Worm (Caenorhabditis elegans) whole organism, young adult: ENCODE measurements around the gene rha-2.

Experiments
- B0019.2 ChIP-seq: fragments of 200-800 bp; sonication (Bioruptor generic); conservative IDR thresholded peaks from 2 replicates; pipeline ENCODE4 v1.3.6; 2022; ENCODE audit warnings: missing genetic modification reagents, missing genetic modification characterization, missing compliant biosample characterization
- B0035.1 ChIP-seq: sonication (generic microtip); optimal IDR thresholded peaks from 2 replicates; lab custom pipeline; 2016; ENCODE audit warnings: missing genetic modification characterization, mild to moderate bottlenecking, missing compliant biosample characterization, missing genotype, missing genetic modification reagents
- C06A6.2 ChIP-seq: fragments of 200-800 bp; sonication (Bioruptor generic); conservative IDR thresholded peaks from 2 replicates; pipeline ENCODE4 v1.3.6; 2022; ENCODE audit warnings: missing genetic modification characterization, missing compliant biosample characterization
- D2030.7 ChIP-seq: fragments of 200-800 bp; sonication (Bioruptor generic); IDR thresholded peaks from 2 replicates; pipeline ENCODE4 v1.3.6; 2022; ENCODE audit warnings: missing genetic modification reagents, missing genetic modification characterization, missing compliant biosample characterization
- F22D6.2 ChIP-seq: sonication (generic microtip); optimal IDR thresholded peaks from 2 replicates; lab custom pipeline; 2016; ENCODE audit warnings: mild to moderate bottlenecking, missing genetic modification characterization, missing compliant biosample characterization
- F33H1.4 ChIP-seq: fragments of 200-800 bp; sonication (Bioruptor generic); IDR thresholded peaks from 2 replicates; pipeline ENCODE4 v1.3.6; 2022; ENCODE audit warnings: missing genetic modification reagents, missing genetic modification characterization, missing compliant biosample characterization
- F55B11.4 ChIP-seq: sonication (generic microtip); optimal IDR thresholded peaks from 2 replicates; lab custom pipeline; 2016; ENCODE audit warnings: missing compliant biosample characterization, missing genetic modification characterization, borderline replicate concordance; ENCODE audit not compliant: insufficient read depth
- F57C9.4 ChIP-seq: sonication (generic microtip); optimal IDR thresholded peaks from 2 replicates; lab custom pipeline; 2017; ENCODE audit warnings: mild to moderate bottlenecking, missing genetic modification characterization, missing compliant biosample characterization
- K11D2.4 ChIP-seq: fragments of 200-800 bp; sonication (Bioruptor generic); IDR thresholded peaks from 2 replicates; pipeline ENCODE4 v1.3.6; 2022; ENCODE audit warnings: missing genetic modification reagents, missing genetic modification characterization, missing compliant biosample characterization
- T26A5.8 ChIP-seq: sonication (generic microtip); optimal IDR thresholded peaks from 2 replicates; lab custom pipeline; 2016; ENCODE audit warnings: missing genetic modification characterization, missing compliant biosample characterization
- Y56A3A.18 ChIP-seq: fragments of 200-800 bp; sonication (Bioruptor generic); IDR thresholded peaks from 2 replicates; pipeline ENCODE4 v1.3.6; 2022; ENCODE audit warnings: missing genetic modification reagents, missing genetic modification characterization, missing compliant biosample characterization
- Y67H2A.10 ChIP-seq: fragments of 200-800 bp; sonication (Bioruptor generic); conservative IDR thresholded peaks from 2 replicates; pipeline ENCODE4 v1.3.6; 2022; ENCODE audit warnings: missing genetic modification reagents, missing genetic modification characterization, missing compliant biosample characterization
- Y79H2A.3 ChIP-seq: fragments of 200-800 bp; sonication (Bioruptor generic); conservative IDR thresholded peaks from 2 replicates; pipeline ENCODE4 v1.3.6; 2022; ENCODE audit warnings: missing genetic modification reagents, missing genetic modification characterization, missing compliant biosample characterization
- Y95B8A.8 ChIP-seq: fragments of 200-800 bp; sonication (Bioruptor generic); IDR thresholded peaks from 2 replicates; pipeline ENCODE4 v1.3.6; 2022; ENCODE audit warnings: missing genetic modification reagents, missing genetic modification characterization, missing compliant biosample characterization
- attf-6 ChIP-seq: fragments of 200-800 bp; sonication (Bioruptor generic); IDR thresholded peaks from 2 replicates; pipeline ENCODE4 v1.3.6; 2022; ENCODE audit warnings: missing genetic modification reagents, missing genetic modification characterization, missing compliant biosample characterization
- cebp-2 ChIP-seq: fragments of 200-800 bp; sonication (Bioruptor generic); IDR thresholded peaks from 2 replicates; pipeline ENCODE4 v1.3.6; 2022; ENCODE audit warnings: missing genetic modification characterization, missing compliant biosample characterization
- ceh-100 ChIP-seq: fragments of 200-800 bp; sonication (Bioruptor generic); IDR thresholded peaks from 2 replicates; pipeline ENCODE4 v1.3.6; 2022; ENCODE audit warnings: missing genetic modification reagents, missing genetic modification characterization, missing compliant biosample characterization
- ceh-40 ChIP-seq: fragments of 200-800 bp; sonication (Bioruptor generic); IDR thresholded peaks from 2 replicates; pipeline ENCODE4 v1.3.6; 2022; ENCODE audit warnings: missing genetic modification characterization, missing compliant biosample characterization
- ceh-58 ChIP-seq: fragments of 200-800 bp; sonication (Bioruptor generic); IDR thresholded peaks from 2 replicates; pipeline ENCODE4 v1.3.6; 2022; ENCODE audit warnings: missing genetic modification characterization, missing compliant biosample characterization
- ceh-91 ChIP-seq: fragments of 200-800 bp; sonication (Bioruptor generic); IDR thresholded peaks from 2 replicates; pipeline ENCODE4 v1.3.6; 2022; ENCODE audit warnings: missing genetic modification reagents, missing genetic modification characterization, missing compliant biosample characterization
- dox-1 ChIP-seq: fragments of 200-800 bp; sonication (Bioruptor generic); IDR thresholded peaks from 2 replicates; pipeline ENCODE4 v1.3.6; 2022; ENCODE audit warnings: missing genetic modification reagents, missing genetic modification characterization, missing compliant biosample characterization
- dpff-1 ChIP-seq: sonication (generic microtip); optimal IDR thresholded peaks from 2 replicates; lab custom pipeline; 2017; ENCODE audit warnings: mild to moderate bottlenecking, missing genetic modification characterization, missing compliant biosample characterization
- egl-18 ChIP-seq: fragments of 200-800 bp; sonication (Bioruptor generic); IDR thresholded peaks from 2 replicates; pipeline ENCODE4 v1.3.6; 2022; ENCODE audit warnings: missing genetic modification reagents, missing genetic modification characterization, missing compliant biosample characterization
- egrh-3 ChIP-seq: fragments of 200-800 bp; sonication (Bioruptor generic); IDR thresholded peaks from 2 replicates; pipeline ENCODE4 v1.3.6; 2022; ENCODE audit warnings: missing genetic modification reagents, missing genetic modification characterization, missing compliant biosample characterization
- ets-4 ChIP-seq: fragments of 200-800 bp; sonication (Bioruptor generic); optimal IDR thresholded peaks from 2 replicates; lab custom pipeline; 2018; ENCODE audit warnings: mild to moderate bottlenecking, missing genetic modification characterization, missing compliant biosample characterization
- gei-17 ChIP-seq: fragments of 200-800 bp; sonication (Bioruptor generic); optimal IDR thresholded peaks from 2 replicates; lab custom pipeline; 2018; ENCODE audit warnings: mild to moderate bottlenecking, missing genetic modification characterization, missing compliant biosample characterization
- him-1 ChIP-seq: sonication (generic microtip); optimal IDR thresholded peaks from 2 replicates; lab custom pipeline; 2016; ENCODE audit warnings: missing genotype, missing genetic modification reagents, missing genetic modification characterization, missing compliant biosample characterization
- hlh-26 ChIP-seq: fragments of 200-800 bp; sonication (Bioruptor generic); conservative IDR thresholded peaks from 2 replicates; pipeline ENCODE4 v1.3.6; 2022; ENCODE audit warnings: missing genetic modification reagents, missing genetic modification characterization, missing compliant biosample characterization
- hmg-1.2 ChIP-seq: fragments of 200-800 bp; sonication (Bioruptor generic); IDR thresholded peaks from 2 replicates; pipeline ENCODE4 v1.3.6; 2022; ENCODE audit warnings: missing genetic modification reagents, missing genetic modification characterization, missing compliant biosample characterization
- hmg-20 ChIP-seq: fragments of 200-800 bp; sonication (Bioruptor generic); IDR thresholded peaks from 2 replicates; pipeline ENCODE4 v1.3.6; 2022; ENCODE audit warnings: missing genetic modification reagents, missing genetic modification characterization, missing compliant biosample characterization
- hrde-1 ChIP-seq: sonication (generic microtip); optimal IDR thresholded peaks from 2 replicates; lab custom pipeline; 2016; ENCODE audit warnings: missing genetic modification characterization, mild to moderate bottlenecking, missing compliant biosample characterization, moderate library complexity, missing genotype, missing genetic modification reagents, borderline replicate concordance
- hsf-1 ChIP-seq: fragments of 200-800 bp; sonication (Bioruptor generic); IDR thresholded peaks from 2 replicates; pipeline ENCODE4 v1.3.6; 2022; ENCODE audit warnings: missing genetic modification reagents, missing genetic modification characterization, missing compliant biosample characterization
- lin-26 ChIP-seq: fragments of 200-800 bp; sonication (Bioruptor generic); IDR thresholded peaks from 2 replicates; pipeline ENCODE4 v1.3.6; 2022; ENCODE audit warnings: missing genetic modification reagents, missing genetic modification characterization, missing compliant biosample characterization
- lin-35 ChIP-seq, 3 experiments: fragments of 150-350 bp in 2 of 3; sonication (generic microtip) in 1 of 3; optimal IDR thresholded peaks; 2 replicates each; lab custom pipeline; 2014 to 2018; ENCODE audit warnings: missing biosample characterization in 3 of 3, missing genetic modification characterization in 3 of 3, missing genetic modification reagents in 3 of 3
- lir-1 ChIP-seq: fragments of 200-800 bp; sonication (Bioruptor generic); conservative IDR thresholded peaks from 2 replicates; pipeline ENCODE4 v1.3.6; 2022; ENCODE audit warnings: missing genetic modification reagents, missing genetic modification characterization, missing compliant biosample characterization
- madf-10 ChIP-seq: sonication (generic microtip); optimal IDR thresholded peaks from 2 replicates; lab custom pipeline; 2016; ENCODE audit warnings: mild to moderate bottlenecking, missing genetic modification characterization, missing compliant biosample characterization
- madf-6 ChIP-seq: fragments of 200-800 bp; sonication (Bioruptor generic); IDR thresholded peaks from 2 replicates; pipeline ENCODE4 v1.3.6; 2022; ENCODE audit warnings: missing genetic modification reagents, missing genetic modification characterization, missing compliant biosample characterization
- mcd-1 ChIP-seq: fragments of 200-800 bp; sonication (Bioruptor generic); IDR thresholded peaks from 2 replicates; pipeline ENCODE4 v1.3.6; 2022; ENCODE audit warnings: missing genetic modification reagents, missing genetic modification characterization, missing compliant biosample characterization
- mel-28 ChIP-seq: sonication (generic microtip); optimal IDR thresholded peaks from 2 replicates; lab custom pipeline; 2016; ENCODE audit warnings: borderline replicate concordance, mild to moderate bottlenecking, missing genetic modification characterization, missing compliant biosample characterization
- nfya-1 ChIP-seq: sonication (generic microtip); optimal IDR thresholded peaks from 2 replicates; lab custom pipeline; 2017; ENCODE audit warnings: antibody characterized with exemption, missing compliant biosample characterization, missing genetic modification characterization, borderline replicate concordance; ENCODE audit not compliant: insufficient read depth
- nhr-120 ChIP-seq: fragments of 200-800 bp; sonication (Bioruptor generic); IDR thresholded peaks from 2 replicates; pipeline ENCODE4 v1.3.6; 2022; ENCODE audit warnings: missing genetic modification characterization, missing compliant biosample characterization
- nhr-179 ChIP-seq: sonication (generic microtip); optimal IDR thresholded peaks from 2 replicates; lab custom pipeline; 2016; ENCODE audit warnings: mild to moderate bottlenecking, missing genetic modification characterization, missing compliant biosample characterization
- nhr-80 ChIP-seq: sonication (generic microtip); optimal IDR thresholded peaks from 2 replicates; lab custom pipeline; 2016; ENCODE audit warnings: missing genetic modification characterization, missing compliant biosample characterization
- rcor-1 ChIP-seq: fragments of 200-800 bp; sonication (Bioruptor generic); IDR thresholded peaks from 2 replicates; pipeline ENCODE4 v1.3.6; 2022; ENCODE audit warnings: missing genetic modification reagents, missing genetic modification characterization, missing compliant biosample characterization
- tlf-1 ChIP-seq: fragments of 200-800 bp; sonication (Bioruptor generic); optimal IDR thresholded peaks from 2 replicates; lab custom pipeline; 2018; ENCODE audit warnings: mild to moderate bottlenecking, missing genetic modification characterization, missing compliant biosample characterization
- zfh-2 ChIP-seq: fragments of 200-800 bp; sonication (Bioruptor generic); conservative IDR thresholded peaks from 2 replicates; pipeline ENCODE4 v1.3.6; 2022; ENCODE audit warnings: missing genetic modification reagents, missing genetic modification characterization, missing compliant biosample characterization
- ztf-22 ChIP-seq: fragments of 200-800 bp; sonication (Bioruptor generic); optimal IDR thresholded peaks from 2 replicates; lab custom pipeline; 2018; ENCODE audit warnings: mild to moderate bottlenecking, missing genetic modification characterization, moderate library complexity, missing compliant biosample characterization
- ztf-3 ChIP-seq: fragments of 200-800 bp; sonication (Bioruptor generic); optimal IDR thresholded peaks from 2 replicates; lab custom pipeline; 2018; ENCODE audit warnings: mild to moderate bottlenecking, missing genetic modification characterization, missing compliant biosample characterization

The rha-2 gene

ce11 chrIII:8639188-8639795 is 24.9 kb upstream of the rha-2 start, which contains the start of gene fip-1 (continued):
- TF ChIP-seq F55B11.4 (tag; lab: Kevin White, UChicago) (no peak), cebp-2 (GFP tag; lab: Robert Waterston, UW) (no peak), Y79H2A.3 (no peak), nhr-80 (tag; lab: Kevin White, UChicago) (peak; percentile 19), egl-18 (GFP tag; lab: Robert Waterston, UW) (no peak), hmg-1.2 (GFP tag; lab: Robert Waterston, UW) (no peak; the same call in 1 of the 2 replicates), F22D6.2 (tag; lab: Kevin White, UChicago) (no peak), rcor-1 (GFP tag; lab: Robert Waterston, UW) (0 out of 2 replicates have a peak, but pooled peaks have one; percentile 18), nfya-1 (no peak), hrde-1 (tag; lab: Kevin White, UChicago) (peak; percentile 71), nhr-179 (tag; lab: Kevin White, UChicago) (no peak), Y67H2A.10 (GFP tag; lab: Robert Waterston, UW) (no peak), lin-35 (GFP tag; optimal IDR thresholded peaks at IDR 0.05; lab: Kevin White, UChicago) (peak in 1 of 3 experiments; percentile 45), nhr-120 (GFP tag; lab: Robert Waterston, UW) (no peak), zfh-2 (GFP tag; lab: Robert Waterston, UW) (no peak), ceh-40 (no peak), mel-28 (tag; lab: Kevin White, UChicago) (no peak), madf-10 (tag; lab: Kevin White, UChicago) (peak; percentile 57), ceh-100 (GFP tag; lab: Robert Waterston, UW) (no peak), ztf-3 (GFP tag; lab: Kevin White, UChicago) (no peak), T26A5.8 (tag; lab: Kevin White, UChicago) (no peak), hsf-1 (GFP tag; lab: Robert Waterston, UW) (no peak), F33H1.4 (GFP tag; lab: Robert Waterston, UW) (peak; percentile 27; the same call in 1 of the 2 replicates), attf-6 (GFP tag; lab: Robert Waterston, UW) (peak; percentile 64; the same call in 1 of the 2 replicates), mcd-1 (GFP tag; lab: Robert Waterston, UW) (no peak; the same call in 1 of the 2 replicates), dpff-1 (no peak), lir-1 (GFP tag; lab: Robert Waterston, UW) (no peak), ets-4 (no peak), lin-26 (GFP tag; lab: Robert Waterston, UW) (peak; percentile 92), C06A6.2 (GFP tag; lab: Robert Waterston, UW) (no peak), madf-6 (GFP tag; lab: Robert Waterston, UW) (peak; percentile 68; the same call in 1 of the 2 replicates), K11D2.4 (GFP tag; lab: Robert Waterston, UW) (no peak), gei-17 (GFP tag; lab: Kevin White, UChicago) (no peak), Y95B8A.8 (no peak), tlf-1 (no peak), him-1 (tag; lab: Kevin White, UChicago) (peak; percentile 77), B0019.2 (GFP tag; lab: Robert Waterston, UW) (no peak), egrh-3 (peak; percentile 34; the same call in 1 of the 2 replicates), F57C9.4 (tag; lab: Kevin White, UChicago) (no peak), hmg-20 (GFP tag; lab: Robert Waterston, UW) (no peak), hlh-26 (GFP tag; lab: Robert Waterston, UW) (no peak), Y56A3A.18 (GFP tag; lab: Robert Waterston, UW) (peak; percentile 71; the same call in 1 of the 2 replicates), D2030.7 (GFP tag; lab: Robert Waterston, UW) (peak; percentile 76), dox-1 (GFP tag; lab: Robert Waterston, UW) (no peak; the same call in 1 of the 2 replicates), ceh-91 (GFP tag; lab: Robert Waterston, UW) (no peak), ztf-22 (GFP tag; lab: Kevin White, UChicago) (no peak), ceh-58 (no peak), B0035.1 (tag; lab: Kevin White, UChicago) (no peak)
